Fruit fly (Drosophila melanogaster) whole organism, embryonic: ENCODE data around the gene RpS2.
A peak's percentile ranks its signal among the peaks of the same experiment; 100 is the strongest.

ENCODE experiments used
- Abd-B ChIP-seq: fragments of 200-800 bp; sonication (Bioruptor generic); optimal IDR thresholded peaks from 2 replicates; lab custom pipeline; 2018; ENCODE audit warnings: missing biosample characterization, mild to moderate bottlenecking, missing genetic modification characterization, moderate library complexity
- Adf1 ChIP-seq: fragments of 200-800 bp; sonication (Bioruptor generic); IDR thresholded peaks from 2 replicates; pipeline ENCODE4 v1.3.6; 2022; ENCODE audit warnings: missing biosample characterization, missing genetic modification characterization
- Bteb2 ChIP-seq: fragments of 200-800 bp; sonication (Bioruptor generic); optimal IDR thresholded peaks from 2 replicates; lab custom pipeline; 2016; ENCODE audit warnings: missing biosample characterization, missing genetic modification characterization
- CG11456 ChIP-seq: fragments of 200-800 bp; sonication (Bioruptor generic); IDR thresholded peaks from 3 replicates; pipeline ENCODE4 v1.3.6; 2022; ENCODE audit warnings: missing biosample characterization, missing genetic modification characterization
- CG11560 ChIP-seq: fragments of 200-800 bp; sonication (Bioruptor generic); IDR thresholded peaks from 3 replicates; pipeline ENCODE4 v1.3.6; 2022; ENCODE audit warnings: missing biosample characterization, missing genetic modification characterization
- CG12219 ChIP-seq: fragments of 200-800 bp; sonication (Bioruptor generic); optimal IDR thresholded peaks from 3 replicates; lab custom pipeline; 2018; ENCODE audit warnings: missing biosample characterization, mild to moderate bottlenecking, missing genetic modification characterization
- CG13123 ChIP-seq: fragments of 200-800 bp; sonication (Bioruptor generic); optimal IDR thresholded peaks from 2 replicates; lab custom pipeline; 2016; ENCODE audit warnings: missing biosample characterization, missing genetic modification characterization
- CG13287 ChIP-seq: fragments of 200-800 bp; sonication (Bioruptor generic); IDR thresholded peaks from 2 replicates; pipeline ENCODE4 v1.3.6; 2022; ENCODE audit warnings: missing biosample characterization, missing genetic modification characterization; ENCODE audit not compliant: partially characterized antibody
- CG14710 ChIP-seq: fragments of 200-800 bp; sonication (Bioruptor generic); optimal IDR thresholded peaks from 3 replicates; lab custom pipeline; 2019; ENCODE audit warnings: missing biosample characterization, mild to moderate bottlenecking, missing genetic modification characterization, moderate library complexity
- CG15601 ChIP-seq: fragments of 200-800 bp; sonication (Bioruptor generic); optimal IDR thresholded peaks from 3 replicates; lab custom pipeline; 2019; ENCODE audit warnings: missing biosample characterization, mild to moderate bottlenecking, missing genetic modification characterization, moderate library complexity
- CG17568 ChIP-seq: fragments of 200-800 bp; sonication (Bioruptor generic); optimal IDR thresholded peaks from 2 replicates; lab custom pipeline; 2018; ENCODE audit warnings: missing biosample characterization, mild to moderate bottlenecking, missing genetic modification characterization, moderate library complexity
- CG30403 ChIP-seq: fragments of 200-800 bp; sonication (Bioruptor generic); optimal IDR thresholded peaks from 3 replicates; lab custom pipeline; 2016; ENCODE audit warnings: missing biosample characterization, missing genetic modification characterization
- CG3065 ChIP-seq: fragments of 200-800 bp; sonication (Bioruptor generic); optimal IDR thresholded peaks from 2 replicates; lab custom pipeline; 2016; ENCODE audit warnings: missing biosample characterization, missing genetic modification characterization
- CG34422 ChIP-seq: fragments of 200-800 bp; sonication (Bioruptor generic); IDR thresholded peaks from 3 replicates; pipeline ENCODE4 v1.3.6; 2022; ENCODE audit warnings: missing biosample characterization, missing genetic modification characterization
- CG3847 ChIP-seq: fragments of 200-800 bp; sonication (Bioruptor generic); IDR thresholded peaks from 2 replicates; pipeline ENCODE4 v1.3.6; 2022; ENCODE audit warnings: missing biosample characterization, missing genetic modification characterization
- CG4617 ChIP-seq: fragments of 200-800 bp; sonication (Bioruptor generic); optimal IDR thresholded peaks from 3 replicates; lab custom pipeline; 2016; ENCODE audit warnings: missing biosample characterization, missing genetic modification characterization, borderline replicate concordance
- CG4707 ChIP-seq: fragments of 200-800 bp; sonication (Bioruptor generic); optimal IDR thresholded peaks from 2 replicates; lab custom pipeline; 2018; ENCODE audit warnings: missing biosample characterization, mild to moderate bottlenecking, missing genetic modification characterization, moderate library complexity
- CG6683 ChIP-seq: fragments of 200-800 bp; sonication (Bioruptor generic); optimal IDR thresholded peaks from 2 replicates; lab custom pipeline; 2017; ENCODE audit warnings: missing biosample characterization, mild to moderate bottlenecking, missing genetic modification characterization, missing genetic modification reagents
- CG7786 ChIP-seq: fragments of 200-800 bp; sonication (Bioruptor generic); optimal IDR thresholded peaks from 2 replicates; lab custom pipeline; 2016; ENCODE audit warnings: missing biosample characterization, missing genetic modification characterization
- CG7928 ChIP-seq: fragments of 200-800 bp; sonication (Bioruptor generic); optimal IDR thresholded peaks from 2 replicates; lab custom pipeline; 2017; ENCODE audit warnings: missing biosample characterization, mild to moderate bottlenecking, missing genetic modification characterization
- CG8478 ChIP-seq: fragments of >200 bp; optimal IDR thresholded peaks from 2 replicates; lab custom pipeline; 2018
- CG8924 ChIP-seq: fragments of 200-800 bp; optimal IDR thresholded peaks from 3 replicates; lab custom pipeline; 2019; ENCODE audit warnings: missing biosample characterization, mild to moderate bottlenecking, missing genetic modification characterization, moderate library complexity
- CG9727 ChIP-seq: fragments of 200-800 bp; sonication (Bioruptor generic); optimal IDR thresholded peaks from 3 replicates; lab custom pipeline; 2017; ENCODE audit warnings: missing biosample characterization, mild to moderate bottlenecking, missing genetic modification characterization
- CG9797 ChIP-seq: fragments of 200-800 bp; sonication (Bioruptor generic); optimal IDR thresholded peaks from 3 replicates; lab custom pipeline; 2018; ENCODE audit warnings: missing biosample characterization, mild to moderate bottlenecking, missing genetic modification characterization
- D19A ChIP-seq: fragments of 200-800 bp; optimal IDR thresholded peaks from 3 replicates; lab custom pipeline; 2019; ENCODE audit warnings: missing biosample characterization, mild to moderate bottlenecking, missing genetic modification characterization, moderate library complexity
- Dbx ChIP-seq: fragments of 200-800 bp; sonication (Bioruptor generic); IDR thresholded peaks from 3 replicates; pipeline ENCODE4 v1.3.6; 2022; ENCODE audit warnings: missing biosample characterization, missing genetic modification characterization
- Dp ChIP-seq: fragments of 200-800 bp; sonication (Bioruptor generic); optimal IDR thresholded peaks from 2 replicates; lab custom pipeline; 2018; ENCODE audit warnings: missing biosample characterization, mild to moderate bottlenecking, missing genetic modification characterization, moderate library complexity
- H2.0 ChIP-seq: fragments of 200-800 bp; sonication (Bioruptor generic); IDR thresholded peaks from 2 replicates; pipeline ENCODE4 v1.3.6; 2022; ENCODE audit warnings: missing biosample characterization, missing genetic modification characterization
- Lpt ChIP-seq: fragments of >200 bp; optimal IDR thresholded peaks from 2 replicates; lab custom pipeline; 2018; ENCODE audit warnings: missing biosample characterization, missing genetic modification characterization
- MTF-1 ChIP-seq: fragments of 200-800 bp; sonication (Bioruptor generic); optimal IDR thresholded peaks from 2 replicates; lab custom pipeline; 2018; ENCODE audit warnings: missing biosample characterization, mild to moderate bottlenecking, missing genetic modification characterization, borderline replicate concordance
- Oli ChIP-seq: fragments of 200-800 bp; sonication (Bioruptor generic); optimal IDR thresholded peaks from 2 replicates; lab custom pipeline; 2018; ENCODE audit warnings: missing biosample characterization, mild to moderate bottlenecking, missing genetic modification characterization, moderate library complexity
- PHDP ChIP-seq: fragments of 200-800 bp; sonication (Bioruptor generic); optimal IDR thresholded peaks from 3 replicates; lab custom pipeline; 2018; ENCODE audit warnings: missing biosample characterization, mild to moderate bottlenecking, missing genetic modification characterization, moderate library complexity
- Xbp1 ChIP-seq: fragments of 200-800 bp; sonication (Bioruptor generic); optimal IDR thresholded peaks from 3 replicates; lab custom pipeline; 2016; ENCODE audit warnings: missing biosample characterization, mild to moderate bottlenecking, missing genetic modification characterization
- Xrp1 ChIP-seq: fragments of 200-800 bp; sonication (Bioruptor generic); IDR thresholded peaks from 2 replicates; pipeline ENCODE4 v1.3.6; 2022; ENCODE audit warnings: missing biosample characterization, missing genetic modification characterization
- bbx ChIP-seq: fragments of 200-800 bp; sonication (Bioruptor generic); IDR thresholded peaks from 2 replicates; pipeline ENCODE4 v1.3.6; 2022; ENCODE audit warnings: missing biosample characterization, missing genetic modification characterization; ENCODE audit not compliant: partially characterized antibody
- bowl ChIP-seq: fragments of 200-800 bp; sonication (Bioruptor generic); IDR thresholded peaks from 2 replicates; pipeline ENCODE4 v1.3.6; 2022; ENCODE audit warnings: missing biosample characterization, missing genetic modification characterization
- ci ChIP-seq: fragments of 200-800 bp; sonication (Bioruptor generic); IDR thresholded peaks from 3 replicates; pipeline ENCODE4 v1.3.6; 2022; ENCODE audit warnings: missing biosample characterization, missing genetic modification characterization
- dati ChIP-seq: fragments of 200-800 bp; sonication (Bioruptor generic); IDR thresholded peaks from 2 replicates; pipeline ENCODE4 v1.3.6; 2022; ENCODE audit warnings: missing biosample characterization, missing genetic modification characterization
- ewg ChIP-seq: fragments of 200-800 bp; sonication (Bioruptor generic); optimal IDR thresholded peaks from 3 replicates; lab custom pipeline; 2017; ENCODE audit warnings: mild to moderate bottlenecking, missing biosample characterization, missing genetic modification reagents, missing genetic modification characterization
- ftz-f1 ChIP-seq: fragments of 200-800 bp; sonication (Bioruptor generic); optimal IDR thresholded peaks from 2 replicates; lab custom pipeline; 2016; ENCODE audit warnings: missing biosample characterization, missing genetic modification characterization
- h ChIP-seq: fragments of >200 bp; optimal IDR thresholded peaks from 2 replicates; lab custom pipeline; 2017
- jigr1 ChIP-seq: fragments of 200-800 bp; sonication (Bioruptor generic); IDR thresholded peaks from 3 replicates; pipeline ENCODE4 v1.3.6; 2022; ENCODE audit warnings: missing biosample characterization, missing genetic modification characterization
- nmo ChIP-seq: fragments of 200-800 bp; sonication (Bioruptor generic); optimal IDR thresholded peaks from 2 replicates; lab custom pipeline; 2018; ENCODE audit warnings: missing biosample characterization, mild to moderate bottlenecking, missing genetic modification characterization, moderate library complexity
- oc ChIP-seq: fragments of 200-800 bp; sonication (Bioruptor generic); optimal IDR thresholded peaks from 2 replicates; lab custom pipeline; 2018; ENCODE audit warnings: missing biosample characterization, mild to moderate bottlenecking, missing genetic modification characterization, moderate library complexity
- p53 ChIP-seq: fragments of 200-800 bp; sonication (Bioruptor generic); optimal IDR thresholded peaks from 2 replicates; lab custom pipeline; 2016; ENCODE audit warnings: missing biosample characterization, missing genetic modification characterization
- pzg ChIP-seq: fragments of 200-800 bp; sonication (Bioruptor generic); optimal IDR thresholded peaks from 3 replicates; lab custom pipeline; 2018; ENCODE audit warnings: missing biosample characterization, mild to moderate bottlenecking, missing genetic modification characterization, moderate library complexity
- ro ChIP-seq: fragments of 200-800 bp; sonication (Bioruptor generic); IDR thresholded peaks from 2 replicates; pipeline ENCODE4 v1.3.6; 2022; ENCODE audit warnings: missing biosample characterization, missing genetic modification characterization
- tll ChIP-seq, 2 experiments: fragments of 200-800 bp in 1 of 2; fragments of >200 bp in 1 of 2; sonication (Bioruptor generic) in 1 of 2; optimal IDR thresholded peaks; 2 replicates each; lab custom pipeline; 2017 to 2019; ENCODE audit warnings: missing biosample characterization in 2 of 2, missing genetic modification characterization in 2 of 2, mild to moderate bottlenecking in 1 of 2, moderate library complexity in 1 of 2
- vfl ChIP-seq: fragments of 200-800 bp; sonication (Bioruptor generic); optimal IDR thresholded peaks from 2 replicates; lab custom pipeline; 2016; ENCODE audit warnings: missing biosample characterization, missing genetic modification characterization
- wdn ChIP-seq: fragments of 200-800 bp; sonication (Bioruptor generic); IDR thresholded peaks from 2 replicates; pipeline ENCODE4 v1.3.6; 2022; ENCODE audit warnings: missing biosample characterization, missing genetic modification characterization
- z ChIP-seq: fragments of 200-800 bp; sonication (Bioruptor generic); IDR thresholded peaks from 3 replicates; pipeline ENCODE4 v1.3.6; 2022; ENCODE audit warnings: missing biosample characterization, missing genetic modification characterization

RpS2 gene

dm6 chr2L:9912570-9913260, 15.4 kb upstream of the RpS2 start, which contains the start of the genes Etl1 and Srp54 (continued):
- no peak for TF ChIP-seq Xrp1 (GFP tag; lab: Robert Waterston, UW)
- no peak for TF ChIP-seq CG9727 (GFP tag; lab: Kevin White, UChicago)
- TF ChIP-seq dati (GFP tag; lab: Robert Waterston, UW) = no peak
- no peak for TF ChIP-seq H2.0
- 0 out of 2 replicates have a peak, but pooled peaks have one; percentile 28 for TF ChIP-seq bbx (GFP tag; lab: Robert Waterston, UW)
- peak; percentile 54; the same call in 1 of the 3 replicates for TF ChIP-seq jigr1 (GFP tag; lab: Robert Waterston, UW)
- TF ChIP-seq CG11456 = no peak
- TF ChIP-seq Oli (tag; lab: Kevin White, UChicago) = no peak
- peak; percentile 77 for TF ChIP-seq Dp (GFP tag; lab: Kevin White, UChicago)
- TF ChIP-seq ci (GFP tag; lab: Robert Waterston, UW) = no peak
- TF ChIP-seq wdn (GFP tag; lab: Robert Waterston, UW) = no peak
- no peak for TF ChIP-seq CG6683 (GFP tag; lab: Kevin White, UChicago)
- TF ChIP-seq CG7928 = no peak
- no peak for TF ChIP-seq Xbp1 (GFP tag; lab: Kevin White, UChicago)
- TF ChIP-seq CG30403 (GFP tag; lab: Kevin White, UChicago) = no peak
- peak; percentile 43 for TF ChIP-seq pzg (GFP tag; lab: Kevin White, UChicago)
- no peak for TF ChIP-seq tll (GFP tag; optimal IDR thresholded peaks at IDR 0.05; lab: Kevin White, UChicago)
- TF ChIP-seq D19A (tag; lab: Kevin White, UChicago) = no peak
- TF ChIP-seq CG13287 (GFP tag; lab: Robert Waterston, UW) = no peak; the same call in 1 of the 2 replicates
- TF ChIP-seq Dbx (GFP tag; lab: Robert Waterston, UW) = no peak
- TF ChIP-seq CG17568 (GFP tag; lab: Kevin White, UChicago) = no peak
- TF ChIP-seq CG4707 (GFP tag; lab: Kevin White, UChicago) = no peak
- TF ChIP-seq ewg = no peak
- TF ChIP-seq CG8478 (lab: Kevin White, UChicago) = no peak
- no peak for TF ChIP-seq CG3065 (GFP tag; lab: Kevin White, UChicago)
- TF ChIP-seq oc (tag; lab: Kevin White, UChicago) = no peak
- TF ChIP-seq vfl (GFP tag; lab: Kevin White, UChicago) = no peak
- TF ChIP-seq Lpt = no peak
- peak; percentile 30 for TF ChIP-seq CG4617
- no peak for TF ChIP-seq ro (GFP tag; lab: Robert Waterston, UW)
- TF ChIP-seq h (lab: Kevin White, UChicago) = no peak
- peak; percentile 72 for TF ChIP-seq CG14710
- TF ChIP-seq MTF-1 (GFP tag; lab: Kevin White, UChicago) = no peak
- no peak for TF ChIP-seq CG11560
- no peak for TF ChIP-seq bowl
- TF ChIP-seq CG34422 (GFP tag; lab: Robert Waterston, UW) = 0 out of 3 replicates have a peak, but pooled peaks have one; percentile 25
- TF ChIP-seq Bteb2 (GFP tag; lab: Kevin White, UChicago) = no peak
- no peak for TF ChIP-seq CG13123 (GFP tag; lab: Kevin White, UChicago)
- TF ChIP-seq Abd-B (GFP tag; lab: Kevin White, UChicago) = peak; percentile 27
- TF ChIP-seq CG3847 (GFP tag; lab: Robert Waterston, UW) = peak; percentile 39; the same call in 1 of the 2 replicates
- TF ChIP-seq PHDP (tag; lab: Kevin White, UChicago) = no peak
- TF ChIP-seq Adf1 (GFP tag; lab: Robert Waterston, UW) = no peak
- no peak for TF ChIP-seq z (GFP tag; lab: Robert Waterston, UW)
- no peak for TF ChIP-seq CG12219 (GFP tag; lab: Kevin White, UChicago)
- no peak for TF ChIP-seq CG15601 (tag; lab: Kevin White, UChicago)
- TF ChIP-seq ftz-f1 (GFP tag; lab: Kevin White, UChicago) = no peak
- TF ChIP-seq CG8924 = peak; percentile 10
- no peak for TF ChIP-seq p53 (GFP tag; lab: Kevin White, UChicago)
- TF ChIP-seq CG9797 = peak; percentile 73
- TF ChIP-seq nmo = peak; percentile 42
- no peak for TF ChIP-seq CG7786 (GFP tag; lab: Kevin White, UChicago)
